Fruit fly (Drosophila melanogaster): ENCODE measurements around the gene CG9672.
A peak's percentile ranks its signal among the peaks of the same experiment; 100 is the strongest.

- TF ChIP-seq Ets98B (GFP tag; IDR thresholded peaks at IDR 0.05) = no peak
- TF ChIP-seq gl (tag; optimal IDR thresholded peaks at IDR 0.05) = no peak
- no peak for TF ChIP-seq CG13204 (GFP tag; optimal IDR thresholded peaks at IDR 0.05)
- TF ChIP-seq CG4496 (GFP tag; IDR thresholded peaks at IDR 0.05) = 0 out of 3 replicates have a peak, but pooled peaks have one; percentile 28
- no peak for TF ChIP-seq rn (GFP tag; IDR thresholded peaks at IDR 0.05)
- TF ChIP-seq D1 (tag; optimal IDR thresholded peaks at IDR 0.05) = no peak
- no peak for TF ChIP-seq CG12605 (GFP tag; IDR thresholded peaks at IDR 0.05)
- no peak for TF ChIP-seq CG17806 (tag; optimal IDR thresholded peaks at IDR 0.05)
- no peak for TF ChIP-seq Pif1A (GFP tag; optimal IDR thresholded peaks at IDR 0.05)
- no peak for TF ChIP-seq CG34367 (tag; optimal IDR thresholded peaks at IDR 0.05)
Measured at dm6 chrX:16694959-16695358, 11.7 kb downstream of the CG9672 start, which contains the start of gene Septin4.
